Fruit fly (Drosophila melanogaster) whole organism, larva: ENCODE data around the gene stwl.

ENCODE experiments used
- noc ChIP-seq: fragments of 200-800 bp; sonication (Bioruptor generic); optimal IDR thresholded peaks from 3 replicates; lab custom pipeline; 2019; ENCODE audit warnings: missing biosample characterization, mild to moderate bottlenecking, missing genetic modification characterization, moderate library complexity

Gene stwl

dm6 chr3L:14409419-14410145 lies at the start of gene stwl:
Gene stwl (minus strand): TSS chr3L:14409939.
- no peak for TF ChIP-seq noc (tag; lab: Kevin White, UChicago)

DNA sequence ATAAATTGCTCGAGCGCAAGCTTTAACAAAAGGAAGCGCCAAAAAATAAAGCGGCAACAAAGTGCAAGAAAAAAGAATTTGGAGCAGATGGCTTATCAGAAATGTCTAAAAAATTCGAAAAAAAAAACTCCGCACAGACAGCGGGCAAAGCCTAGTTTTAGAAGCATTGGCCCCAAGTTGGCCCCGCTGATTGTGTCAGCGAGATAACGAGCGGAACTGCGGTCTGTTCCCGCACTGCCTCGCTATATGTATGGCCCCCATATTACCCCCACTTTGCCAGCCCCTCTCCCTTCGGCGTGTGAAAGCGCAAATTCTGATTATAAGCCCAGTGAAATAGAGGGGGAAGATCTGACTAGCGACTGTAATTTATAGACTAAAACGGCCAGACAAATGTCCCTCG lies 47.2 kb upstream of the stwl start:
- TF ChIP-seq noc (tag; lab: Kevin White, UChicago), result no peak

- no peak for TF ChIP-seq noc (tag; lab: Kevin White, UChicago)
Observed at dm6 chr3L:14455968-14456678, 46.4 kb upstream of the stwl start.

DNA sequence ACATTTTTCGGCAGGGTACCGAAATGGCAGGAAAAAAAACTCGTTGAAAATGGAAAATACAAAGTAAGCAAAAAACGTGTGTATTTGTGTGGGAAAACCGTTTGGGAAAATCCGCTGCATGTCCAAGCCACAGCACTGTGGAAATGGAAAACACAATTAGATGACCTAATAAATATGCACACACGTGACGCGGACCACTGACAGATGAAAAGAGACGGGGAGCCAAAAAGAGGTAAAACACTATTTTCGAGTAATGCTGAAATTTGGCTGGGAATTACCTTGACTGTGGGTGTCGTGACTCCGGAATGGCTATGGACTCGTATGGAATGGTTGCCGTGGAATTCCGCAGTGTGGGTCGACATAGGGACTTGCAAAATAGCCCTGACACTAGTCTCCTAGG lies 45.0 kb upstream of the stwl start:
- TF ChIP-seq noc (tag; lab: Kevin White, UChicago), result no peak

- no peak for TF ChIP-seq noc (tag; lab: Kevin White, UChicago)
Observed at dm6 chr3L:14453260-14453590, 43.5 kb upstream of the stwl start.

- TF ChIP-seq noc (tag; lab: Kevin White, UChicago), result no peak
Observed at dm6 chr3L:14452419-14453259, 42.9 kb upstream of the stwl start.

dm6 chr3L:14451534-14451933 lies 41.8 kb upstream of the stwl start:
- no peak for TF ChIP-seq noc (tag; lab: Kevin White, UChicago)

DNA sequence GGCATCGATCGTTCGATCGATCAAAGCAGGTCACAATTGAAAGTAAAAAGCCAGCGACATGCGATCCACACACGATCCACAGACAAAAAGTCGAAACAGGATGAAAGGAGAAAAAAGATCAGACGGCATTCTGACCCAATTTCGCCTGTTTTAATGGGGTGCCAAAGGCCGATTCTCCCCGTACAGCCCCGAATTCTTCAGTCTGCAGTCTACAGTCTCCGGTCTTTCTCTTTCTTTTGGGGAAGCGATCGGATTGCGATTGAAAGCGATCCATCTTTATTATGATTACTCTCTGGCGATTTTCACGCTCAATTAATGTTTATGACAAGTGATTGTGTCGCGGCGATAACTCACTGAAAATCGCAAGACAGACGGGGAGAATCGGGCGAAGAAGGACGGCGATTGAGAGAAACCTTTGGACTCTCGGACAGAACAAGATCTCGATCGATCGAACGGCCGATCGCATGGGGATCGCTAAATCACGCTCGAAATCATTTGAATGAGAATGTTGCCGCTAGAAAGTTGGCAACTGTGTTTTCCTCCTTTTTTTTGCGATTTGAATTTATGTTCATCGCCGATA lies 40.7 kb upstream of the stwl start:
- TF ChIP-seq noc (tag; lab: Kevin White, UChicago), result no peak

- no peak for TF ChIP-seq noc (tag; lab: Kevin White, UChicago)
Observed at dm6 chr3L:14448321-14449043, 38.7 kb upstream of the stwl start.

DNA sequence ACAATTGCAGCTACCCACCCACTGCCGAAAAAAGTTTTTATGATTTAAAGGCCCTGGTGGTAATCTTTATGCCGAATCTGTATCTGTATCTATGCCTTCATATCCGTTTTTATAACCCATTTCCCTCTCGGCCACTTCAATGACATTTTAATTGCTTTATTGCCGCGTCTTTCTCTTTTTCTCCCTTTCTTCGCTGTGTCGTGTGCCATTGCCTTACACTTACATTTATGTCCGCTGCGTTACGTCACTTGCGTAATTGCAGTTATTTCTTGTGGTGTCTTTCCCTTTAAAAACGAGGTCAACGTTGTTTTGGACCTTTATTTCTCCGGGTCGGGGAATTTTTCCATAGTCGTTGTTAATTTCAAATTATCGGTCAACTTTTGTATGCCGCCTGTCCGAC lies 37.6 kb upstream of the stwl start:
- no peak for TF ChIP-seq noc (tag; lab: Kevin White, UChicago)

DNA sequence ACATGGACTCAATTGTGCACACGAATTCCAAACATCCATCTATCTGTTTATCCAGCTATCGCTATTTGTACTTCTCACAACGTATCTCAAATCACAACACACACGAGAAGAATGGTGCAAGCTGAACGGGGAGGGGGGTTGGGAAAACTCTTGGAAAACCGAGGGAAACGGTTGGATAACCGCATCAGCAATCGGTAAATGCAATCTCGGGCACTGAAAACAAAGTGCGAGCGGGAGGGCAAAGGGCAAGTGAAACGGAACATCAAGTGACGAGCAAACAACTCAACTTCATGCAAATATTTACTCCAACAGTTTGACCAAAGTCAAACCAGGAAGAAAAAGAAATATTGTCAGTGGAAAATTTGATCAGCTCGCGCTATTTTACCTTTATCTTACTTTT lies 37.1 kb upstream of the stwl start:
- no peak for TF ChIP-seq noc (tag; lab: Kevin White, UChicago)

- TF ChIP-seq noc (tag; lab: Kevin White, UChicago), result no peak
Observed at dm6 chr3L:14440592-14440991, 30.9 kb upstream of the stwl start.

- TF ChIP-seq noc (tag; lab: Kevin White, UChicago), result no peak
Observed at dm6 chr3L:14432252-14432651, 22.5 kb upstream of the stwl start.

- TF ChIP-seq noc (tag; lab: Kevin White, UChicago), result no peak
Observed at dm6 chr3L:14428958-14429357, 19.2 kb upstream of the stwl start.

- TF ChIP-seq noc (tag; lab: Kevin White, UChicago), result no peak
Observed at dm6 chr3L:14427292-14427729, 17.6 kb upstream of the stwl start.
